Worm (Caenorhabditis elegans) whole organism, L4 larva: ENCODE results near the gene R02F2.7.

Source experiments
- ZK546.5 ChIP-seq, 2 experiments: sonication (generic microtip); optimal IDR thresholded peaks; 2 replicates each; lab custom pipeline; 2017; ENCODE audit warnings: missing biosample characterization in 2 of 2, missing genetic modification characterization in 2 of 2
- dmd-9 ChIP-seq: fragments of 200-800 bp; sonication (Bioruptor generic); IDR thresholded peaks from 2 replicates; pipeline ENCODE4 v1.3.6; 2022; ENCODE audit warnings: missing genetic modification reagents, missing genetic modification characterization, missing compliant biosample characterization
- lim-7 ChIP-seq: fragments of 200-800 bp; sonication (Bioruptor generic); IDR thresholded peaks from 2 replicates; pipeline ENCODE4 v1.3.6; 2022; ENCODE audit warnings: missing genetic modification characterization, missing compliant biosample characterization
- lin-39 ChIP-seq: fragments of 150-350 bp; optimal IDR thresholded peaks from 2 replicates; lab custom pipeline; 2014; ENCODE audit warnings: missing biosample characterization, missing genetic modification reagents, missing genetic modification characterization
- lsy-2 ChIP-seq, 2 experiments: fragments of 150-350 bp in 1 of 2; sonication (generic microtip) in 1 of 2; optimal IDR thresholded peaks; 2 replicates each; lab custom pipeline; 2014 to 2017; ENCODE audit warnings: missing biosample characterization in 2 of 2, missing genetic modification characterization in 2 of 2
- skn-1 ChIP-seq: fragments of 150-350 bp; optimal IDR thresholded peaks from 2 replicates; lab custom pipeline; 2014; ENCODE audit warnings: missing biosample characterization, missing genetic modification characterization

- TF ChIP-seq dmd-9 (GFP tag; lab: Robert Waterston, UW) = no peak
- no peak for TF ChIP-seq lim-7
- no peak for TF ChIP-seq lin-39
- no peak for TF ChIP-seq skn-1
- TF ChIP-seq ZK546.5 (tag; optimal IDR thresholded peaks at IDR 0.05; lab: Kevin White, UChicago) = no peak
- TF ChIP-seq lsy-2 (tag; optimal IDR thresholded peaks at IDR 0.05; lab: Kevin White, UChicago) = no peak
Measured at ce11 chrIII:5478011-5478410, 5.6 kb downstream of the R02F2.7 start, which contains the start of gene R02F2.10.
